Worm (Caenorhabditis elegans): ENCODE data around the gene smr-1.

DNA sequence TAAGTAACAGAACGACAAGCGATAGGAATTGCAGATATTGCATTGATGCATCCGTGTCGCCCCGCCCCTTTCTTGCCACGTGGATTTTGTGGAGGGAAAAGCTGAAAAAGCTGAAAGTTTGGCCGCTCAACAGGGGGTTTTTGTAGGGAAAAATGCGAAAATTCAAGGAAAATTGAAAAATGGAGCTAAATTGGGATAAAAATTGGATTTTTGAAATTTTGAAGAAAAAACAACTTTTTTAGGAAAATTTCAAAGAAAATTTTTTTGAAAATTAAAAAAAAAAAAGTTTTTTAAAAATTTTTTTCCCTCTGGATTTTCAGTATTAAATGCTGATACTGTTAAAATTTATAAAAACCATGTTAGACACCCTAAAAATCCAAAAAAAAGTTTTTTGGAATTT is 7.0 kb upstream of the smr-1 start, which contains the start of gene lgc-46:
- TF ChIP-seq hlh-30 (tag; optimal IDR thresholded peaks at IDR 0.05; ENCODE audit: insufficient read depth) (no peak), ceh-24 (tag; optimal IDR thresholded peaks at IDR 0.05) (no peak), rnt-1 (tag; optimal IDR thresholded peaks at IDR 0.05) (no peak), pax-1 (tag; optimal IDR thresholded peaks at IDR 0.05) (no peak), elt-2 (tag; optimal IDR thresholded peaks at IDR 0.05) (no peak), unc-86 (tag; optimal IDR thresholded peaks at IDR 0.05) (no peak)

All from whole organism, late embryonic.